Worm (Caenorhabditis elegans): ENCODE results near the gene erp-44.2.

Gene erp-44.2

DNA sequence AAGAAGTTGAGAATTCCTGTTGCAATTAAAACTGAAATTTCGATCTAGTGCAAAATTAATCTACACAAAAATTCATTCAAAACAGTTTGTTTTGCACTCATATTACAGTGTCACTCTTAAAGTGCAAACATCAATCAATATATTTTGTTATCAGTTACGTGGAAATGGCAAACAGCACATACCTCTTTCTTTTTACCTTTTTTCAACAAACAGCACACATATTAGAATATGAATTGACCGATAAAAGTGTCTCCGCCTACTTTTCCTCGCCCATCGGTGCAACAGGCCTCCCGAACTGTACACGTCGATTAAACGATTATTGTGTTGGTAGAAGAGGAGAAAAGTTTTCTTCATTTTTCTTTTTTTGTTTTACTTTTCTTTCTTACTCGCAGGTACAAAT lies 6.7 kb upstream of the erp-44.2 start:
- TF ChIP-seq lin-35 (GFP tag; optimal IDR thresholded peaks at IDR 0.05) (peak in 1 of 2 experiments; percentile 47), elt-2 (tag; optimal IDR thresholded peaks at IDR 0.05) (peak; percentile 80), efl-1 (optimal IDR thresholded peaks at IDR 0.05) (no peak), efl-1 (GFP tag; optimal IDR thresholded peaks at IDR 0.05 in 1 of 2) (peak in 1 of 2 experiments; percentile 82), skn-1 (tag; optimal IDR thresholded peaks at IDR 0.05) (no peak), lin-14 (GFP tag; optimal IDR thresholded peaks at IDR 0.05) (peak; percentile 7), lin-13 (GFP tag; optimal IDR thresholded peaks at IDR 0.05) (no peak)

- no peak for TF ChIP-seq lin-13 (GFP tag; optimal IDR thresholded peaks at IDR 0.05)
- no peak for TF ChIP-seq efl-3 (GFP tag; optimal IDR thresholded peaks at IDR 0.05)
- peak; percentile 73 for TF ChIP-seq dsc-1 (tag; optimal IDR thresholded peaks at IDR 0.05)
- peak; percentile 19 for TF ChIP-seq unc-86 (tag; optimal IDR thresholded peaks at IDR 0.05)
- TF ChIP-seq lsy-2 (tag; optimal IDR thresholded peaks at IDR 0.05) = peak in 1 of 2 experiments; percentile 4
- TF ChIP-seq efl-1 (optimal IDR thresholded peaks at IDR 0.05) = no peak
- TF ChIP-seq efl-1 (GFP tag; optimal IDR thresholded peaks at IDR 0.05 in 1 of 2) = peak in 1 of 2 experiments; percentile 82
- no peak for TF ChIP-seq nhr-84 (tag; optimal IDR thresholded peaks at IDR 0.05)
- peak; percentile 10 for TF ChIP-seq nhr-20 (tag; optimal IDR thresholded peaks at IDR 0.05)
- TF ChIP-seq nhr-85 (tag) = no peak
- no peak for TF ChIP-seq ceh-82 (tag; optimal IDR thresholded peaks at IDR 0.05)
- peak; percentile 33 for TF ChIP-seq lin-14 (GFP tag; optimal IDR thresholded peaks at IDR 0.05)
- peak; percentile 45 for TF ChIP-seq nhr-47 (tag; optimal IDR thresholded peaks at IDR 0.05)
- no peak for TF ChIP-seq ztf-11 (tag; optimal IDR thresholded peaks at IDR 0.05)
- peak; percentile 34 for TF ChIP-seq nhr-71 (tag; optimal IDR thresholded peaks at IDR 0.05)
- TF ChIP-seq egl-13 (tag; optimal IDR thresholded peaks at IDR 0.05) = peak; percentile 20
- peak; percentile 6 for TF ChIP-seq swsn-7 (tag; optimal IDR thresholded peaks at IDR 0.05)
- peak; percentile 92 for TF ChIP-seq fkh-8 (tag; optimal IDR thresholded peaks at IDR 0.05)
Measured at ce11 chrIV:7839923-7840322, 5.4 kb upstream of the erp-44.2 start.

DNA sequence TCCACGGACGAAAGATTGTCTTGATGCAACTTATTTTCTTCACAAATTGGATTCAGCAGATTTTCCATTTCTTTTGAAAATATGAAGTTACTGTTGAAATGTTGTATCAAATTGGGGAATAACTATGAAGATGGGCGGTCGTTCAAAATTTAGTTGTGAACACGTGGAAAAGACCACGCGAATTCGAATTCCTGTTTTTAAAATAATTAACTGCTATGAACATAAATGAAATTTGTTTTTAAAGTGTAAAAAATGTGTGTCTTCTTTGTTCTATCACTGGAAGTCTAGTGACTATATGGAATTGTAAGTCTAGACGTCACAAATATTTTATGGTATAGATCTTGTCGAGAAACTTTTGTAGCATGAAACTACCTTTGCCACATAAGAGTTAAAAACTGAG lies 4.0 kb upstream of the erp-44.2 start, which contains the start of gene C06A6.7:
TSS of gene C06A6.7 (minus strand) at position 101 of the 400 bp plus-strand sequence.
- TF ChIP-seq mab-9 (GFP tag; IDR thresholded peaks at IDR 0.05) (no peak), fkh-8 (tag; optimal IDR thresholded peaks at IDR 0.05) (no peak), mef-2 (tag; optimal IDR thresholded peaks at IDR 0.05) (no peak), nhr-28 (tag; optimal IDR thresholded peaks at IDR 0.05) (no peak)

DNA sequence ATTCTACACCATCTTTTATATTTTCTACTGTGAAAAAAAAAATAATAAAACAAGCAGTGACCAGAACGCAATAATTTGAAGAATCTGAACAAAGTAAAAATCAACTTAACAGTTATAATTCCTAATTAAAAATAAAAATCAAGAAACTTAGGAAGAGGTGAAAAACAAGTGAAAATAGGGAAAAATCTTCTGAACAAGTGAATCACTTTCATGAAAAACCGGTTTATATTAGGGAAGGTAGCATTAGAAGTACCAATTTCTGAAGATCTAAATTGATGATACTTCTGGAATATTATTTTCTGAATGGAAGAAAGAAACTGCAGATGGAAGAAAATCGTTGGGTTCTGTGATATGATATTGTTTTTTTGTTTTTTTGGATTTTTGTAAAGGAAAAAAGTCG lies 2.0 kb upstream of the erp-44.2 start:
- no peak for TF ChIP-seq lin-13 (GFP tag; optimal IDR thresholded peaks at IDR 0.05)
- TF ChIP-seq xbp-1 (tag; optimal IDR thresholded peaks at IDR 0.05) = no peak
- peak; percentile 51; the same call in 1 of the 2 replicates for TF ChIP-seq grh-1 (GFP tag; IDR thresholded peaks at IDR 0.05)
- TF ChIP-seq unc-62 (GFP tag; optimal IDR thresholded peaks at IDR 0.05) = no peak
- TF ChIP-seq lin-35 (GFP tag; optimal IDR thresholded peaks at IDR 0.05) = no peak
- no peak for TF ChIP-seq ztf-4 (tag; optimal IDR thresholded peaks at IDR 0.05)
- TF ChIP-seq efl-3 (GFP tag; optimal IDR thresholded peaks at IDR 0.05) = no peak
- no peak for TF ChIP-seq pax-3 (tag; optimal IDR thresholded peaks at IDR 0.05)
- no peak for TF ChIP-seq fkh-8 (tag; optimal IDR thresholded peaks at IDR 0.05)
- no peak for TF ChIP-seq zag-1 (tag; optimal IDR thresholded peaks at IDR 0.05)
- TF ChIP-seq sptf-1 (tag; optimal IDR thresholded peaks at IDR 0.05) = no peak
- TF ChIP-seq hlh-17 (GFP tag; optimal IDR thresholded peaks at IDR 0.05; ENCODE audit: borderline replicate concordance) = no peak
- TF ChIP-seq vab-15 (tag; optimal IDR thresholded peaks at IDR 0.05) = no peak
- TF ChIP-seq efl-1 (optimal IDR thresholded peaks at IDR 0.05) = no peak
- peak in 1 of 2 experiments; percentile 51 for TF ChIP-seq efl-1 (GFP tag; optimal IDR thresholded peaks at IDR 0.05 in 1 of 2)
- TF ChIP-seq ceh-8 (GFP tag; optimal IDR thresholded peaks at IDR 0.05) = no peak
- TF ChIP-seq nhr-84 (tag; optimal IDR thresholded peaks at IDR 0.05) = no peak
- TF ChIP-seq dpl-1 (GFP tag; optimal IDR thresholded peaks at IDR 0.05) = no peak
- no peak for TF ChIP-seq nhr-71 (tag; optimal IDR thresholded peaks at IDR 0.05)
- no peak for TF ChIP-seq aha-1 (tag; optimal IDR thresholded peaks at IDR 0.05)
- TF ChIP-seq tlp-1 (tag; optimal IDR thresholded peaks at IDR 0.05) = no peak
- TF ChIP-seq nhr-85 (tag) = no peak
- TF ChIP-seq blmp-1 (tag; optimal IDR thresholded peaks at IDR 0.05) = peak; percentile 79
- no peak for TF ChIP-seq nhr-11 (tag; optimal IDR thresholded peaks at IDR 0.05)
- no peak for TF ChIP-seq nhr-20 (tag; optimal IDR thresholded peaks at IDR 0.05)
- TF ChIP-seq F16B12.6 (tag; optimal IDR thresholded peaks at IDR 0.05) = no peak

Measured in whole organism, L1 larva.